Fruit fly (Drosophila melanogaster): Measurements from ENCODE around the gene Snoo.

Snoo gene

DNA sequence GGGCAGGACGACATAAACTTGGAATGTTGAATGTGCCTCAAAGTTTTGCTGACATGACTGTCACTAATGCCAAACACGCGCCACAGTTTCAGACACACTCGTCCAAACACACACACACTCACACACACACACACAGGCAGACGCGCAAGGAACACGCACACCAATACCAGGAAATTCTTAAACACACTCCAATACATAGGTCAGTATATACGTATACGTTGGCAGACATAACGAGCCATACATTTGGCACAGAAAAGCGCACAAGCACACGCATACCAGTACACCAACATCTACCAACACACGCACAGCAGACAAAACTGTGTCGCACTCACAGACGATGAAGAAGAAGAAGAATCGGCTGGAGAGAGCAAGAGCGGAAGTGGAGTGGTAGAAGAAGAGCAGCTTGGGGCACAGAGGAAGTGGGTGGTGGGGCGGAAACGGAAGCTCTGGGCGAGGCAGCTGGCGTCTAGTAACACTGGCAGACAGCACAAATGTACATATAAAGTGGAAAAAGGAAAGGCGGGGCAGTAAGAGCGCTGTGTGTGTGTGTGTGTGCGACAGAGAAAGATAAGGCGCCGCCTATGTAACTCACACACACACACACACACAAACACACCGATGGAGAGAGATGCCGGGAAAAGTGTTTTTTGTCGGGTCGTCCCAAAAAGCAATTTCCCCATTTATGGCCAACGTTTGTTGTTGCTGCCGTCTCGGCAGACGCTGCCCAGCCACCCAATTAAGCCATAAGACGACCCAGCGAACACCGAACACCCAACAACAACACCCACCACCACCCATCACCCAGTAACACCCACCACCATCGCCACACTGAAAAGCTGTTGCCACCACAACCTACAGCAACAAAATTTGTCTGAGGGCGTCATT, 43.3 kb downstream of the Snoo start (continued):
- TF ChIP-seq Ets65A (GFP tag): peak; percentile 93
- TF ChIP-seq Xbp1 (GFP tag; optimal IDR thresholded peaks at IDR 0.05): no peak
- TF ChIP-seq CoRest (tag; optimal IDR thresholded peaks at IDR 0.05): no peak
- no peak for TF ChIP-seq Lim3 (GFP tag; IDR thresholded peaks at IDR 0.05)
- peak; percentile 44 for TF ChIP-seq CG11504 (tag; optimal IDR thresholded peaks at IDR 0.05)
- TF ChIP-seq Bgb (GFP tag; IDR thresholded peaks at IDR 0.05; ENCODE audit: partially characterized antibody): no peak
- TF ChIP-seq bigmax (GFP tag; optimal IDR thresholded peaks at IDR 0.05): no peak
- no peak for TF ChIP-seq lola (GFP tag; optimal IDR thresholded peaks at IDR 0.05)
- no peak for TF ChIP-seq wdn (GFP tag; IDR thresholded peaks at IDR 0.05)
- no peak for TF ChIP-seq org-1 (GFP tag; optimal IDR thresholded peaks at IDR 0.05)
- TF ChIP-seq so (GFP tag; IDR thresholded peaks at IDR 0.05): no peak
- TF ChIP-seq B-H2 (GFP tag; optimal IDR thresholded peaks at IDR 0.05): peak; percentile 77
- no peak for TF ChIP-seq NK7.1 (GFP tag; optimal IDR thresholded peaks at IDR 0.05)
- peak; percentile 3 for TF ChIP-seq bcd (GFP tag; optimal IDR thresholded peaks at IDR 0.05)
- TF ChIP-seq shn (GFP tag; optimal IDR thresholded peaks at IDR 0.05): no peak
- TF ChIP-seq CkIIα-i1 (GFP tag; IDR thresholded peaks at IDR 0.05): no peak
- TF ChIP-seq CG13624 (GFP tag; optimal IDR thresholded peaks at IDR 0.05): no peak
- TF ChIP-seq CG31365 (tag; optimal IDR thresholded peaks at IDR 0.05): no peak
- TF ChIP-seq CG6765 (GFP tag; optimal IDR thresholded peaks at IDR 0.05): peak; percentile 83
- no peak for TF ChIP-seq CG10147 (GFP tag; optimal IDR thresholded peaks at IDR 0.05)
- no peak for TF ChIP-seq ttk (GFP tag; IDR thresholded peaks at IDR 0.05)
- TF ChIP-seq CG16779 (GFP tag; IDR thresholded peaks at IDR 0.05): no peak
- TF ChIP-seq CG1602 (GFP tag; optimal IDR thresholded peaks at IDR 0.05): no peak
- no peak for TF ChIP-seq fu2 (GFP tag; optimal IDR thresholded peaks at IDR 0.05)
- TF ChIP-seq Opbp (GFP tag; IDR thresholded peaks at IDR 0.05; ENCODE audit: partially characterized antibody): no peak
- no peak for TF ChIP-seq CG1529 (GFP tag; optimal IDR thresholded peaks at IDR 0.05)
- TF ChIP-seq CG17186 (GFP tag; optimal IDR thresholded peaks at IDR 0.05): no peak
- no peak for TF ChIP-seq Usf (GFP tag; optimal IDR thresholded peaks at IDR 0.05)
- TF ChIP-seq pho (GFP tag; optimal IDR thresholded peaks at IDR 0.05): peak; percentile 6
- no peak for TF ChIP-seq run (tag; optimal IDR thresholded peaks at IDR 0.05)
- no peak for TF ChIP-seq nmo (GFP tag; optimal IDR thresholded peaks at IDR 0.05)
- TF ChIP-seq cas (GFP tag; IDR thresholded peaks at IDR 0.05): no peak
- TF ChIP-seq Dad (GFP tag; optimal IDR thresholded peaks at IDR 0.05): no peak
- no peak for TF ChIP-seq Bdp1 (GFP tag; optimal IDR thresholded peaks at IDR 0.05)
- no peak for TF ChIP-seq pita (GFP tag; optimal IDR thresholded peaks at IDR 0.05)
- TF ChIP-seq Xrp1 (GFP tag; IDR thresholded peaks at IDR 0.05): no peak
- TF ChIP-seq dysf (GFP tag; IDR thresholded peaks at IDR 0.05): no peak
- TF ChIP-seq NC2β (GFP tag; optimal IDR thresholded peaks at IDR 0.05): no peak
- no peak for TF ChIP-seq hb (GFP tag; IDR thresholded peaks at IDR 0.05; ENCODE audit: partially characterized antibody)
- TF ChIP-seq PHDP (tag; optimal IDR thresholded peaks at IDR 0.05): no peak
- TF ChIP-seq Hmx (GFP tag; optimal IDR thresholded peaks at IDR 0.05): no peak
- TF ChIP-seq gro (GFP tag; optimal IDR thresholded peaks at IDR 0.05): peak; percentile 38
- peak; percentile 17 for TF ChIP-seq sqz (GFP tag; optimal IDR thresholded peaks at IDR 0.05)
- no peak for TF ChIP-seq Gug (GFP tag; IDR thresholded peaks at IDR 0.05)
- TF ChIP-seq BEAF-32 (GFP tag; optimal IDR thresholded peaks at IDR 0.05): no peak
- TF ChIP-seq Hr3 (GFP tag; optimal IDR thresholded peaks at IDR 0.05): no peak
- TF ChIP-seq CG18599 (GFP tag; optimal IDR thresholded peaks at IDR 0.05): peak; percentile 74
- TF ChIP-seq Atf3 (GFP tag; optimal IDR thresholded peaks at IDR 0.05): no peak
- TF ChIP-seq Jarid2 (GFP tag; optimal IDR thresholded peaks at IDR 0.05): no peak
- no peak for TF ChIP-seq CG2889 (GFP tag; IDR thresholded peaks at IDR 0.05)

All from whole organism, embryonic.